Worm (Caenorhabditis elegans): ENCODE results near the gene F43G6.17.

DNA sequence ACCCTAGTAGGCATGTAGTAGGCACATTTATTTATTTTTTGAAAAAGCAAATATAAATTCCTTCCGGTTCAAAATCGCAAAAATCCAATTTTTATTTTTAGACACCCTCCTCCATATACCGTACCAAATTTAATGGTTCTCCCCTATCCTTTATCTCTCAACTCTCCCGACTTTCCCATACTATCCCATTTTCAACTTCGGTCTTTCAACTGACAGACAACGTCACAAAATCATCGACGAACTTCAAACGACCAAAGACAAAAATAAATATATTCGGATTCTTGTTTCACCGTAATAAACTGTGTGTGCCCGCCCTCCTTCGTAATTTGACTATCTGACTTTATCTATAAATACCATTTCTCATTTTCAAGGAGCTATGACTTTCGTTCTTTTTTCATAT lies 32.7 kb downstream of the F43G6.17 start, which contains the start of gene T27D12.6:
- TF ChIP-seq klf-2 (GFP tag; conservative IDR thresholded peaks at IDR 0.05), result no peak
- TF ChIP-seq cog-1 (tag; optimal IDR thresholded peaks at IDR 0.05), result no peak
- no peak for TF ChIP-seq ztf-29 (GFP tag; IDR thresholded peaks at IDR 0.05)
- no peak for TF ChIP-seq flt-1 (GFP tag; IDR thresholded peaks at IDR 0.05)
- TF ChIP-seq T22C8.4 (GFP tag; IDR thresholded peaks at IDR 0.05), result no peak
- TF ChIP-seq med-1 (GFP tag; optimal IDR thresholded peaks at IDR 0.05; ENCODE audit: insufficient read depth), result no peak
